Worm (Caenorhabditis elegans) whole organism, early embryonic: ENCODE measurements around the gene H03E18.2.

Experiments
- B0310.2 ChIP-seq: sonication (generic microtip); optimal IDR thresholded peaks from 2 replicates; lab custom pipeline; 2016; ENCODE audit warnings: mild to moderate bottlenecking, missing genetic modification characterization, missing compliant biosample characterization
- F13C5.2 ChIP-seq: sonication (generic microtip); optimal IDR thresholded peaks from 2 replicates; lab custom pipeline; 2017; ENCODE audit warnings: mild to moderate bottlenecking, missing genetic modification characterization, inconsistent platforms, missing compliant biosample characterization
- aly-1 ChIP-seq: sonication (generic microtip); optimal IDR thresholded peaks from 2 replicates; lab custom pipeline; 2016; ENCODE audit warnings: missing genetic modification characterization, missing compliant biosample characterization
- ama-1 ChIP-seq: fragments of 150-350 bp; optimal IDR thresholded peaks from 2 replicates; lab custom pipeline; 2014
- ceh-13 ChIP-seq: fragments of 200-800 bp; sonication (Bioruptor generic); optimal IDR thresholded peaks from 2 replicates; lab custom pipeline; 2018; ENCODE audit warnings: mild to moderate bottlenecking, missing genetic modification characterization, missing compliant biosample characterization
- ceh-36 ChIP-seq: sonication (generic microtip); optimal IDR thresholded peaks from 2 replicates; lab custom pipeline; 2016; ENCODE audit warnings: missing genetic modification characterization, inconsistent platforms, missing compliant biosample characterization
- flt-1 ChIP-seq: fragments of 200-800 bp; sonication (Bioruptor generic); IDR thresholded peaks from 2 replicates; pipeline ENCODE4 v1.3.6; 2022; ENCODE audit warnings: missing genetic modification characterization, missing compliant biosample characterization
- hmg-4 ChIP-seq: fragments of 200-800 bp; sonication (Bioruptor generic); optimal IDR thresholded peaks from 2 replicates; lab custom pipeline; 2018; ENCODE audit warnings: mild to moderate bottlenecking, missing genetic modification characterization, missing compliant biosample characterization
- scrt-1 ChIP-seq: fragments of 200-800 bp; sonication (Bioruptor generic); IDR thresholded peaks from 2 replicates; pipeline ENCODE4 v1.3.6; 2022; ENCODE audit warnings: missing genetic modification characterization, missing compliant biosample characterization
- tbx-37 ChIP-seq: fragments of 200-800 bp; sonication (Bioruptor generic); conservative IDR thresholded peaks from 2 replicates; pipeline ENCODE4 v1.3.6; 2022; ENCODE audit warnings: missing genetic modification reagents, missing genetic modification characterization, missing compliant biosample characterization

DNA sequence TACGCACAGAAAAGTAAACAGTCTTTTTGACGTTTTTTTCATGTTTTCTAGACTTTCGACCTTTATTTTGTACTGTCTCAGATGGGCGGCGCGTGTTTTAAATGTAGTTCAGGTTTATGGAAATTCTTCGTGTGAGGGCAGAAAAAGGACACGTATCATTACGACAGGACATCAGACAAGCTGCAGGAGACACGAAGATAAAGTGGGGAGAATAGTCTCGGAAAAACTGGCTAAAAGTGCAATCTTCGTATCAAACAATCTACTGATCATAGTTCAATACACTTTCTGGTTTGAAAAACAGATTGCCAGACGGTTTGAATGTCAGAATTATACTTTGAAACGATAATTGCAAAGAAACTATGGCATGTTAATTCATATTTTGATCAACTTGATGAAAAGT is 34.9 kb downstream of the H03E18.2 start:
- TF ChIP-seq F13C5.2 (tag; lab: Kevin White, UChicago) (no peak), ceh-36 (tag; lab: Kevin White, UChicago) (no peak), flt-1 (no peak), aly-1 (tag; lab: Kevin White, UChicago) (no peak), scrt-1 (GFP tag; lab: Robert Waterston, UW) (no peak), hmg-4 (GFP tag; lab: Kevin White, UChicago) (no peak), B0310.2 (tag; lab: Kevin White, UChicago) (no peak), ama-1 (lab: Kevin White, UChicago) (no peak), ceh-13 (no peak), tbx-37 (no peak)
